Worm (Caenorhabditis elegans) whole organism, late embryonic: ENCODE data around the gene trpp-1.
"Not testable (repeated sequence)": the region's sequence is repeated elsewhere in the genome, so short reads cannot be mapped to it uniquely, and the experiment has no call there.

Experiments used
- C38D4.7 ChIP-seq: fragments of 200-800 bp; sonication (Bioruptor generic); optimal IDR thresholded peaks from 2 replicates; lab custom pipeline; 2018; ENCODE audit warnings: mild to moderate bottlenecking, missing genetic modification characterization, moderate library complexity, missing compliant biosample characterization
- T23F11.4 ChIP-seq: fragments of 200-800 bp; sonication (Bioruptor generic); optimal IDR thresholded peaks from 2 replicates; lab custom pipeline; 2018; ENCODE audit warnings: mild to moderate bottlenecking, missing genetic modification characterization, missing compliant biosample characterization
- ceh-18 ChIP-seq: sonication (generic microtip); optimal IDR thresholded peaks from 2 replicates; lab custom pipeline; 2016; ENCODE audit warnings: missing genetic modification characterization, missing compliant biosample characterization
- ceh-24 ChIP-seq: sonication (generic microtip); optimal IDR thresholded peaks from 2 replicates; lab custom pipeline; 2016; ENCODE audit warnings: mild to moderate bottlenecking, missing genetic modification characterization, missing compliant biosample characterization
- ceh-34 ChIP-seq: sonication (generic microtip); optimal IDR thresholded peaks from 2 replicates; lab custom pipeline; 2016; ENCODE audit warnings: mild to moderate bottlenecking, missing genetic modification characterization, missing compliant biosample characterization
- ceh-48 ChIP-seq: sonication (generic microtip); optimal IDR thresholded peaks from 2 replicates; lab custom pipeline; 2016; ENCODE audit warnings: missing genetic modification characterization, inconsistent platforms, missing compliant biosample characterization
- ceh-6 ChIP-seq: fragments of 200-800 bp; sonication (Bioruptor generic); optimal IDR thresholded peaks from 2 replicates; lab custom pipeline; 2018; ENCODE audit warnings: mild to moderate bottlenecking, missing genetic modification characterization, missing compliant biosample characterization
- elt-4 ChIP-seq: sonication (generic microtip); optimal IDR thresholded peaks from 2 replicates; lab custom pipeline; 2016; ENCODE audit warnings: missing genetic modification characterization, missing compliant biosample characterization
- fax-1 ChIP-seq: sonication (generic microtip); optimal IDR thresholded peaks from 2 replicates; lab custom pipeline; 2016; ENCODE audit warnings: missing genotype, missing genetic modification characterization, missing compliant biosample characterization
- fkh-10 ChIP-seq: fragments of 150-350 bp; optimal IDR thresholded peaks from 2 replicates; lab custom pipeline; 2014; ENCODE audit warnings: missing biosample characterization, missing genetic modification reagents, missing genetic modification characterization
- fkh-6 ChIP-seq: sonication (generic microtip); optimal IDR thresholded peaks from 2 replicates; lab custom pipeline; 2016; ENCODE audit warnings: missing genetic modification characterization, missing compliant biosample characterization
- gmeb-2 ChIP-seq: sonication (generic microtip); optimal IDR thresholded peaks from 2 replicates; lab custom pipeline; 2016; ENCODE audit warnings: missing genetic modification characterization, inconsistent platforms, missing compliant biosample characterization
- hlh-15 ChIP-seq: sonication (generic microtip); optimal IDR thresholded peaks from 2 replicates; lab custom pipeline; 2016; ENCODE audit warnings: missing genetic modification characterization, missing compliant biosample characterization
- hlh-6 ChIP-seq: sonication (generic microtip); optimal IDR thresholded peaks from 2 replicates; lab custom pipeline; 2016; ENCODE audit warnings: missing genotype, missing genetic modification characterization, missing compliant biosample characterization
- madf-2 ChIP-seq: sonication (generic microtip); optimal IDR thresholded peaks from 2 replicates; lab custom pipeline; 2017; ENCODE audit warnings: missing genetic modification characterization, missing compliant biosample characterization
- mec-3 ChIP-seq: sonication (generic microtip); optimal IDR thresholded peaks from 2 replicates; lab custom pipeline; 2016; ENCODE audit warnings: borderline replicate concordance, missing genetic modification characterization, missing compliant biosample characterization
- nfya-1 ChIP-seq: sonication (generic microtip); optimal IDR thresholded peaks from 2 replicates; lab custom pipeline; 2017; ENCODE audit warnings: missing genetic modification characterization, mild to moderate bottlenecking, missing compliant biosample characterization, antibody characterized with exemption, moderate library complexity
- nhr-11 ChIP-seq: fragments of 150-350 bp; optimal IDR thresholded peaks from 2 replicates; lab custom pipeline; 2014; ENCODE audit warnings: missing biosample characterization, missing genetic modification characterization
- nhr-232 ChIP-seq: sonication (generic microtip); optimal IDR thresholded peaks from 2 replicates; lab custom pipeline; 2016; ENCODE audit warnings: missing genetic modification characterization, missing compliant biosample characterization
- pax-1 ChIP-seq: fragments of 150-350 bp; optimal IDR thresholded peaks from 2 replicates; lab custom pipeline; 2014; ENCODE audit warnings: missing biosample characterization, missing genetic modification characterization
- pha-2 ChIP-seq: sonication (generic microtip); optimal IDR thresholded peaks from 2 replicates; lab custom pipeline; 2017; ENCODE audit warnings: mild to moderate bottlenecking, missing genetic modification characterization, missing compliant biosample characterization
- pha-4 ChIP-seq: fragments of 150-350 bp; optimal IDR thresholded peaks from 2 replicates; lab custom pipeline; 2018; ENCODE audit warnings: missing biosample characterization, missing genetic modification reagents, missing genetic modification characterization
- pqm-1 ChIP-seq: sonication (generic microtip); optimal IDR thresholded peaks from 2 replicates; lab custom pipeline; 2016; ENCODE audit warnings: missing genetic modification characterization, missing compliant biosample characterization
- pros-1 ChIP-seq: fragments of 150-350 bp; optimal IDR thresholded peaks from 2 replicates; lab custom pipeline; 2014; ENCODE audit warnings: missing biosample characterization, missing genetic modification reagents, missing genetic modification characterization
- ref-2 ChIP-seq: sonication (generic microtip); optimal IDR thresholded peaks from 2 replicates; lab custom pipeline; 2016; ENCODE audit warnings: missing genetic modification characterization, missing compliant biosample characterization
- sox-2 ChIP-seq: fragments of 200-800 bp; sonication (Bioruptor generic); IDR thresholded peaks from 2 replicates; pipeline ENCODE4 v1.3.6; 2022; ENCODE audit warnings: missing genetic modification reagents, missing genetic modification characterization, missing compliant biosample characterization
- syd-9 ChIP-seq: sonication (generic microtip); optimal IDR thresholded peaks from 2 replicates; lab custom pipeline; 2016; ENCODE audit warnings: mild to moderate bottlenecking, missing genetic modification characterization, moderate library complexity, missing compliant biosample characterization
- tbx-7 ChIP-seq: sonication (generic microtip); optimal IDR thresholded peaks from 2 replicates; lab custom pipeline; 2016; ENCODE audit warnings: missing genotype, missing genetic modification characterization, missing compliant biosample characterization
- ttx-3 ChIP-seq: sonication (generic microtip); optimal IDR thresholded peaks from 2 replicates; lab custom pipeline; 2016; ENCODE audit warnings: missing genetic modification reagents, missing genetic modification characterization, missing compliant biosample characterization
- unc-42 ChIP-seq: sonication (generic microtip); optimal IDR thresholded peaks from 2 replicates; lab custom pipeline; 2016; ENCODE audit warnings: missing genotype, missing genetic modification characterization, missing compliant biosample characterization
- zip-5 ChIP-seq: sonication (generic microtip); optimal IDR thresholded peaks from 2 replicates; lab custom pipeline; 2016; ENCODE audit warnings: missing genetic modification characterization, missing compliant biosample characterization
- ztf-16 ChIP-seq: sonication (generic microtip); optimal IDR thresholded peaks from 2 replicates; lab custom pipeline; 2017; ENCODE audit warnings: missing genetic modification characterization, missing compliant biosample characterization

The trpp-1 gene

ce11 chrV:189436-189835, 12.0 kb upstream of the trpp-1 start:
- TF ChIP-seq mec-3: peak; percentile 66
- TF ChIP-seq elt-4 (tag; lab: Kevin White, UChicago): peak; percentile 76
- TF ChIP-seq pax-1: no peak
- no peak for TF ChIP-seq pros-1
- no peak for TF ChIP-seq ceh-48 (tag; lab: Kevin White, UChicago)
- TF ChIP-seq syd-9 (tag; lab: Kevin White, UChicago): no peak

- no peak for TF ChIP-seq pax-1
- TF ChIP-seq elt-4 (tag; lab: Kevin White, UChicago): peak; percentile 77
- TF ChIP-seq, all 69 proteins: peak for 1
Observed at ce11 chrV:194760-195159, 6.6 kb upstream of the trpp-1 start.

ce11 chrV:203855-204432, 2.5 kb downstream of the trpp-1 start, which contains the start of gene lec-12:
TSS of gene lec-12 (plus strand) at chrV:204382.
- TF ChIP-seq ceh-18: no peak
- no peak for TF ChIP-seq pqm-1 (tag; lab: Kevin White, UChicago)
- no peak for TF ChIP-seq madf-2
- no peak for TF ChIP-seq ref-2 (tag; lab: Kevin White, UChicago)
- TF ChIP-seq gmeb-2 (tag; lab: Kevin White, UChicago): no peak
- TF ChIP-seq tbx-7 (tag; lab: Kevin White, UChicago): no peak
- no peak for TF ChIP-seq syd-9 (tag; lab: Kevin White, UChicago)
- TF ChIP-seq nhr-232 (tag; lab: Kevin White, UChicago): no peak
- TF ChIP-seq ttx-3 (tag; lab: Kevin White, UChicago): no peak
- no peak for TF ChIP-seq zip-5 (tag; lab: Kevin White, UChicago)
- TF ChIP-seq nhr-11 (tag; lab: Kevin White, UChicago): no peak
- no peak for TF ChIP-seq sox-2
- TF ChIP-seq ceh-6 (GFP tag; lab: Kevin White, UChicago): no peak
- TF ChIP-seq hlh-15: no peak
- no peak for TF ChIP-seq ztf-16 (tag; lab: Kevin White, UChicago)
- TF ChIP-seq unc-42 (tag; lab: Kevin White, UChicago): no peak
- no peak for TF ChIP-seq elt-4 (tag; lab: Kevin White, UChicago)
- TF ChIP-seq, all 69 proteins: peak for 0

DNA sequence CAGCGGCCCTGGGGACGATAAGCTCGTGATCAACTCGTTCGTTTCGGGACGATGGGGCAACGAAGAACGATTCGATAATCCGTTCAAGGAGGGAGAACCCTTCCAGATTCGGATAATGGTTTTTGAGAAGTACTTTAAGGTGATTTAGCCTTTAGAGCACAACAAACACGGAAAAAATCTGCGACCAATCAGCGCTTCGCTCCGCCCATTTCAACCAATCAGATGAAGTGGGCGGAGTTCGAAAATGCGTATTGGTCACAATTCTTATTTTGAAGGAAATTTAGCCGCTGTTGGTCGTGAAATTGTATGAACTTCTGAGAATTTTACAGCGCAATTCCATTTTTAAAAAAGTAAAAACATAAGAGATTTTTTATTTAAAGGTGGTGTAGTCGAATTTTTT, 5.4 kb downstream of the trpp-1 start:
- TF ChIP-seq ttx-3 (tag; lab: Kevin White, UChicago) (no peak), fkh-6 (no peak), nfya-1 (peak; percentile 86), nhr-11 (tag; lab: Kevin White, UChicago) (no peak), elt-4 (tag; lab: Kevin White, UChicago) (no peak)

ce11 chrV:211388-212168, 10.2 kb downstream of the trpp-1 start:
- TF ChIP-seq ceh-34 (tag; lab: Kevin White, UChicago) (no peak), unc-42 (tag; lab: Kevin White, UChicago) (no peak)

ce11 chrV:212687-213086, 11.3 kb downstream of the trpp-1 start, which contains the start of gene DC2.5:
TSS of gene DC2.5 (minus strand) at chrV:212787.
- TF ChIP-seq hlh-6 (tag; lab: Kevin White, UChicago); pha-2; fax-1: not testable (repeated sequence)
- TF ChIP-seq, all 69 proteins: peak for 0; not testable (repeated sequence) for 69

DNA sequence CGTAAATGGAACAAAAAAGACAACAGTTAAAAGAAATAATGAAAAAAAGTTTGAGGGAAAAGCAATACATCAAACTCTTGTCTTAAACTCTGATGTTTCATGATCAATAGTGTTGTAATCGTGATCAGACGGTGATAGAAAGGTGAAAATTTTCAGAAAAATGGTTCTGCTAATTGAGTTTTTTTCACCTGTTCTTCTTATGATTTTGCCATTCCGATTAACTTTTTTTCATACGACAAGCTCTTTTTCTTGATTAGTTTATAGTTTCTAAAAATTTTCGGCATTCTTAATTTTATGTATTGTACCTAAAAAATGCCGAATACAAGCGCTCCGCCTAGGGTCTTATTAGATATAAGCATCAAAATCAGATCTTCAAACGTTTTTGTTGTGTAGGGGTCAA, 14.3 kb downstream of the trpp-1 start:
- TF ChIP-seq T23F11.4 (GFP tag; lab: Kevin White, UChicago) (no peak), ref-2 (tag; lab: Kevin White, UChicago) (no peak), nhr-11 (tag; lab: Kevin White, UChicago) (no peak), fkh-10 (GFP tag; lab: Kevin White, UChicago) (no peak), mec-3 (no peak), ceh-34 (tag; lab: Kevin White, UChicago) (no peak), ceh-24 (tag; lab: Kevin White, UChicago) (no peak), C38D4.7 (GFP tag; lab: Kevin White, UChicago) (no peak), pha-4 (tag; lab: Kevin White, UChicago) (no peak), sox-2 (no peak), hlh-6 (tag; lab: Kevin White, UChicago) (no peak)
